In genomic region chr3R:30177494-30177893, dm6 we compare ENCODE assay signal across 3 fruit fly cellular contexts.
TF ChIP-seq lines count a peak whose summit lies in the region.

CG1983 (minus strand) TSS chr3R:30177700.
CG15530 (plus strand) TSS chr3R:30177877.

- TF ChIP-seq CTCF in whole organism, embryonic (GFP tag; optimal IDR thresholded peaks at IDR 0.05; lab: Kevin White, UChicago): no peak

TF ChIP-seq in whole organism, adult, 20 proteins besides CTCF, POLR2A, EP300 and RAD21:
- TF ChIP-seq cnc (optimal IDR thresholded peaks at IDR 0.05; lab: Kevin White, UChicago): no peak
- TF ChIP-seq kay (GFP tag; lab: Kevin White, UChicago; ENCODE audit: borderline replicate concordance): peak; percentile 82

TF ChIP-seq in whole organism, embryonic, 481 proteins besides CTCF, POLR2A, EP300 and RAD21 (continues in another document):
- TF ChIP-seq CG15514 (GFP tag; optimal IDR thresholded peaks at IDR 0.05; lab: Kevin White, UChicago): no peak
- TF ChIP-seq mld (GFP tag; IDR thresholded peaks at IDR 0.05; lab: Robert Waterston, UW; ENCODE audit: partially characterized antibody): no peak
- TF ChIP-seq CG12071 (GFP tag; optimal IDR thresholded peaks at IDR 0.05; lab: Kevin White, UChicago): no peak
- TF ChIP-seq GATAe (GFP tag; conservative IDR thresholded peaks at IDR 0.05; lab: Robert Waterston, UW): no peak
- TF ChIP-seq Optix (GFP tag; IDR thresholded peaks at IDR 0.05; lab: Robert Waterston, UW): no peak
- no peak for TF ChIP-seq CG1233 (GFP tag; optimal IDR thresholded peaks at IDR 0.05; lab: Kevin White, UChicago)
- TF ChIP-seq hth (optimal IDR thresholded peaks at IDR 0.05; lab: Kevin White, UChicago): no peak
- no peak for TF ChIP-seq trh (GFP tag; optimal IDR thresholded peaks at IDR 0.05; lab: Kevin White, UChicago)
- no peak for TF ChIP-seq gsb-n (tag; optimal IDR thresholded peaks at IDR 0.05; lab: Kevin White, UChicago)
- TF ChIP-seq CG9797 (GFP tag; optimal IDR thresholded peaks at IDR 0.05; lab: Kevin White, UChicago): peak; percentile 50
- no peak for TF ChIP-seq CG12769 (tag; optimal IDR thresholded peaks at IDR 0.05; lab: Kevin White, UChicago)
- no peak for TF ChIP-seq CG11093 (GFP tag; IDR thresholded peaks at IDR 0.05; lab: Robert Waterston, UW)
- no peak for TF ChIP-seq wdn (GFP tag; IDR thresholded peaks at IDR 0.05; lab: Robert Waterston, UW)
- no peak for TF ChIP-seq CG10431 (GFP tag; optimal IDR thresholded peaks at IDR 0.05; lab: Kevin White, UChicago)
- TF ChIP-seq Myb (GFP tag; optimal IDR thresholded peaks at IDR 0.05; lab: Kevin White, UChicago): peak; percentile 47
- no peak for TF ChIP-seq CG7839 (tag; optimal IDR thresholded peaks at IDR 0.05; lab: Kevin White, UChicago)
- no peak for TF ChIP-seq slou (GFP tag; optimal IDR thresholded peaks at IDR 0.05; lab: Kevin White, UChicago)
- TF ChIP-seq CG10147 (GFP tag; optimal IDR thresholded peaks at IDR 0.05; lab: Kevin White, UChicago): no peak
- no peak for TF ChIP-seq Opbp (GFP tag; IDR thresholded peaks at IDR 0.05; lab: Robert Waterston, UW; ENCODE audit: partially characterized antibody)
- TF ChIP-seq tio (GFP tag; optimal IDR thresholded peaks at IDR 0.05; lab: Kevin White, UChicago): no peak
- TF ChIP-seq Stat92E (GFP tag; optimal IDR thresholded peaks at IDR 0.05; lab: Kevin White, UChicago): no peak
- TF ChIP-seq CG8765 (GFP tag; IDR thresholded peaks at IDR 0.05; lab: Robert Waterston, UW): no peak
- TF ChIP-seq grau (tag; optimal IDR thresholded peaks at IDR 0.05; lab: Kevin White, UChicago): no peak
- TF ChIP-seq CG18619 (GFP tag; optimal IDR thresholded peaks at IDR 0.05; lab: Kevin White, UChicago): no peak
- TF ChIP-seq aop (GFP tag; IDR thresholded peaks at IDR 0.05; lab: Robert Waterston, UW): no peak
- TF ChIP-seq scrt (GFP tag; optimal IDR thresholded peaks at IDR 0.05; lab: Kevin White, UChicago): no peak
- no peak for TF ChIP-seq PHDP (tag; optimal IDR thresholded peaks at IDR 0.05; lab: Kevin White, UChicago)
- no peak for TF ChIP-seq CG6765 (GFP tag; optimal IDR thresholded peaks at IDR 0.05; lab: Kevin White, UChicago)
- peak; percentile 36 to 89 for TF ChIP-seq crp (GFP tag; optimal IDR thresholded peaks at IDR 0.05; lab: Kevin White, UChicago)
- no peak for TF ChIP-seq unpg (GFP tag; optimal IDR thresholded peaks at IDR 0.05; lab: Kevin White, UChicago)
- TF ChIP-seq HLH54F (GFP tag; optimal IDR thresholded peaks at IDR 0.05; lab: Kevin White, UChicago): no peak
- no peak for TF ChIP-seq ase (GFP tag; IDR thresholded peaks at IDR 0.05; lab: Robert Waterston, UW)
- TF ChIP-seq CG11398 (GFP tag; optimal IDR thresholded peaks at IDR 0.05; lab: Kevin White, UChicago): no peak
- no peak for TF ChIP-seq CG9215 (GFP tag; IDR thresholded peaks at IDR 0.05; lab: Robert Waterston, UW)
- TF ChIP-seq CG13624 (GFP tag; optimal IDR thresholded peaks at IDR 0.05; lab: Kevin White, UChicago): no peak
- no peak for TF ChIP-seq jing (GFP tag; optimal IDR thresholded peaks at IDR 0.05; lab: Kevin White, UChicago)
- no peak for TF ChIP-seq Bteb2 (GFP tag; optimal IDR thresholded peaks at IDR 0.05; lab: Kevin White, UChicago)
- TF ChIP-seq Hr39 (optimal IDR thresholded peaks at IDR 0.05; lab: Kevin White, UChicago): no peak
- no peak for TF ChIP-seq CG5953 (GFP tag; IDR thresholded peaks at IDR 0.05; lab: Robert Waterston, UW)
- TF ChIP-seq NC2α (GFP tag; optimal IDR thresholded peaks at IDR 0.05; lab: Kevin White, UChicago): no peak
- no peak for TF ChIP-seq ci (GFP tag; IDR thresholded peaks at IDR 0.05; lab: Robert Waterston, UW)
- TF ChIP-seq chif (GFP tag; optimal IDR thresholded peaks at IDR 0.05; lab: Kevin White, UChicago): no peak
- TF ChIP-seq salm (tag; optimal IDR thresholded peaks at IDR 0.05; lab: Kevin White, UChicago): no peak
- no peak for TF ChIP-seq CG8924 (tag; optimal IDR thresholded peaks at IDR 0.05; lab: Kevin White, UChicago)
- peak; percentile 89 for TF ChIP-seq E2f2 (GFP tag; IDR thresholded peaks at IDR 0.05; lab: Robert Waterston, UW)
- no peak for TF ChIP-seq pb (GFP tag; optimal IDR thresholded peaks at IDR 0.05; lab: Kevin White, UChicago)
- peak; percentile 37 for TF ChIP-seq pzg (GFP tag; optimal IDR thresholded peaks at IDR 0.05; lab: Kevin White, UChicago)
- no peak for TF ChIP-seq ap (GFP tag; IDR thresholded peaks at IDR 0.05; lab: Robert Waterston, UW)

TF ChIP-seq in whole organism, prepupa, 60 proteins besides CTCF, POLR2A, EP300 and RAD21:
- no peak for TF ChIP-seq Eip78C (GFP tag; lab: Kevin White, UChicago)
- TF ChIP-seq CG6808 (GFP tag; optimal IDR thresholded peaks at IDR 0.05; lab: Kevin White, UChicago): peak; percentile 74
TF ChIP-seq in whole organism, prepupa: peak in this region for 1.
